Worm (Caenorhabditis elegans): ENCODE results near the gene K06A9.2.

Gene K06A9.2

DNA sequence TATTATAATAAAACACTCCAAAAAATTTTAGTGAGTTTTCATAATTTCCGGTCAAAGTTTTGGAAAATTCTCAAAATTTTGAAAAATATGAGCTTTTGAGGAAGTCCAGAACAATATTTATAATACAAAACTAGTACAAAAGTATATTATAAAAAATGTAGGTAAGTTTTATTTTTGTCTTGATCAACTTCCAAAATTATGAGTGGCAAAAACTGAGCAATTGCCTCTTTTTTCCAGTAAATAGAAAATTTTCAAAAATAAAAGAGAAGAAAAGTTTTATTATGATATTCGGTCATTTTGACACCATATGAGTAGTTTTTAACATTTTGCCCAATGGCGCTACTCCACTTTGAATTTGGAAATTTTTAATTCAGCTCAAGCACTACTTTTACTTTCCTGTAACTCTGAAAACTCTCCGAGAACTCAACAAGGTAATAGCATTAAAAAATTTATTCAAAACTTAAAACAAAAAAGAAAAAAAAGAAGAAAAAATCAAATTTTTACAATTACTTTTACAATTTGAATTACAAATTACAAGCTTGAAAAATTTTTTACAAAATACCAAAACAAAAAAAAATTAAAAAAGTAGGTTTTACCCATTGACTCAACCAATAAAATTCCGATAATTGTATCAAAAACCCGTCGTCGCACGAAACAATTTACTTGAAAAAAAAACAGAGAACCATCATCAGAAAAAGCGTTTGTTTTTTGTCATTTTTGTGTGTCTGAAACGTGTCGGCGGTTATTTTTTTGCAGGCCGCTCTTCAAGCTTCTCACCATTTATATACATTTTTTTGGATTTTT lies 32.3 kb upstream of the K06A9.2 start (continued):
- TF ChIP-seq K12H6.12 (tag; optimal IDR thresholded peaks at IDR 0.05) (no peak), rcor-1 (GFP tag; IDR thresholded peaks at IDR 0.05) (peak; percentile 74), dpff-1 (tag; optimal IDR thresholded peaks at IDR 0.05) (peak; percentile 30), hlh-26 (GFP tag; conservative IDR thresholded peaks at IDR 0.05) (no peak), ztf-22 (GFP tag; optimal IDR thresholded peaks at IDR 0.05) (peak; percentile 26), F39B2.1 (GFP tag; IDR thresholded peaks at IDR 0.05) (no peak), F57C9.4 (tag; optimal IDR thresholded peaks at IDR 0.05) (peak; percentile 85), nfya-2 (GFP tag; IDR thresholded peaks at IDR 0.05) (no peak), nfya-1 (tag; optimal IDR thresholded peaks at IDR 0.05; ENCODE audit: borderline replicate concordance, insufficient read depth) (no peak), cebp-2 (GFP tag; IDR thresholded peaks at IDR 0.05) (0 out of 2 replicates have a peak, but pooled peaks have one; percentile 45), atf-7 (tag; optimal IDR thresholded peaks at IDR 0.05) (peak; percentile 82), aptf-3 (GFP tag; IDR thresholded peaks at IDR 0.05) (0 out of 2 replicates have a peak, but pooled peaks have one; percentile 38), F57A8.1 (GFP tag; optimal IDR thresholded peaks at IDR 0.05) (peak; percentile 51), ztf-25 (GFP tag; IDR thresholded peaks at IDR 0.05) (peak; percentile 72; the same call in 1 of the 2 replicates), ets-4 (GFP tag; optimal IDR thresholded peaks at IDR 0.05) (no peak), dpl-1 (GFP tag; optimal IDR thresholded peaks at IDR 0.05) (no peak), Y79H2A.3 (GFP tag; conservative IDR thresholded peaks at IDR 0.05) (peak; percentile 97), sea-2 (GFP tag; IDR thresholded peaks at IDR 0.05) (no peak), hsf-1 (GFP tag; IDR thresholded peaks at IDR 0.05) (peak; percentile 40; the same call in 1 of the 2 replicates), hmg-20 (GFP tag; IDR thresholded peaks at IDR 0.05) (no peak; the same call in 1 of the 2 replicates), F33H1.4 (GFP tag; IDR thresholded peaks at IDR 0.05) (0 out of 2 replicates have a peak, but pooled peaks have one; percentile 5), lin-35 (GFP tag; optimal IDR thresholded peaks at IDR 0.05) (peak in 1 of 3 experiments; percentile 30), ztf-18 (tag; optimal IDR thresholded peaks at IDR 0.05) (no peak), let-526 (GFP tag; IDR thresholded peaks at IDR 0.05) (peak; percentile 93), snpc-4 (GFP tag; optimal IDR thresholded peaks at IDR 0.05) (no peak), snpc-4 (tag; optimal IDR thresholded peaks at IDR 0.05) (no peak), zfh-2 (GFP tag; conservative IDR thresholded peaks at IDR 0.05) (no peak), die-1 (tag; optimal IDR thresholded peaks at IDR 0.05) (no peak), Y53G8AR.9 (GFP tag; conservative IDR thresholded peaks at IDR 0.05) (peak; percentile 94), ama-1 (optimal IDR thresholded peaks at IDR 0.05) (no peak), ama-1 (GFP tag; optimal IDR thresholded peaks at IDR 0.05) (no peak), attf-6 (GFP tag; IDR thresholded peaks at IDR 0.05) (no peak), nfyb-1 (GFP tag; IDR thresholded peaks at IDR 0.05) (peak; percentile 92), madf-6 (GFP tag; IDR thresholded peaks at IDR 0.05) (0 out of 2 replicates have a peak, but pooled peaks have one; percentile 15), T26A5.8 (tag; optimal IDR thresholded peaks at IDR 0.05) (no peak), mxl-1 (tag; optimal IDR thresholded peaks at IDR 0.05) (no peak), attf-5 (GFP tag; optimal IDR thresholded peaks at IDR 0.05) (peak; percentile 41), ceh-58 (GFP tag; IDR thresholded peaks at IDR 0.05) (no peak), sdz-38 (tag; optimal IDR thresholded peaks at IDR 0.05) (no peak), B0035.1 (tag; optimal IDR thresholded peaks at IDR 0.05) (peak; percentile 74), bed-2 (GFP tag; IDR thresholded peaks at IDR 0.05) (no peak), mel-28 (tag; optimal IDR thresholded peaks at IDR 0.05; ENCODE audit: borderline replicate concordance) (peak; percentile 92), lin-54 (GFP tag; optimal IDR thresholded peaks at IDR 0.05) (no peak), ceh-79 (tag; optimal IDR thresholded peaks at IDR 0.05) (no peak), lir-1 (GFP tag; conservative IDR thresholded peaks at IDR 0.05) (peak; percentile 47; the same call in 1 of the 2 replicates), tlf-1 (GFP tag; optimal IDR thresholded peaks at IDR 0.05) (peak; percentile 80), ceh-40 (GFP tag; IDR thresholded peaks at IDR 0.05) (peak; percentile 29; the same call in 1 of the 2 replicates), madf-3 (GFP tag; IDR thresholded peaks at IDR 0.05) (peak; percentile 87; the same call in 1 of the 2 replicates)

All from whole organism, young adult.